Fruit fly (Drosophila melanogaster) whole organism, prepupa: Measurements from ENCODE around the gene skd.

ENCODE experiments used
- CG10631 ChIP-seq: fragments of 200-800 bp; sonication (Bioruptor generic); optimal IDR thresholded peaks from 2 replicates; lab custom pipeline; 2016; ENCODE audit warnings: missing biosample characterization, missing genetic modification characterization
- CG10669 ChIP-seq: fragments of 200-800 bp; sonication (Bioruptor generic); optimal IDR thresholded peaks from 3 replicates; lab custom pipeline; 2018; ENCODE audit warnings: missing biosample characterization, mild to moderate bottlenecking, missing genetic modification characterization, moderate library complexity
- CG11294 ChIP-seq: fragments of 200-800 bp; sonication (Bioruptor generic); IDR thresholded peaks from 2 replicates; pipeline ENCODE4 v1.3.6; 2022; ENCODE audit warnings: missing biosample characterization, missing genetic modification characterization
- CG15336 ChIP-seq: fragments of 200-800 bp; sonication (Bioruptor generic); IDR thresholded peaks from 2 replicates; pipeline ENCODE4 v1.3.6; 2022; ENCODE audit warnings: missing biosample characterization, missing genetic modification characterization
- CG16779 ChIP-seq: fragments of 200-800 bp; sonication (Bioruptor generic); optimal IDR thresholded peaks from 3 replicates; lab custom pipeline; 2017; ENCODE audit warnings: missing biosample characterization, mild to moderate bottlenecking, missing genetic modification characterization
- CG3032 ChIP-seq: fragments of 200-800 bp; optimal IDR thresholded peaks from 2 replicates; lab custom pipeline; 2019; ENCODE audit warnings: missing biosample characterization, mild to moderate bottlenecking, missing genetic modification characterization, moderate library complexity
- CG32006 ChIP-seq: fragments of 200-800 bp; sonication (Bioruptor generic); optimal IDR thresholded peaks from 3 replicates; lab custom pipeline; 2017; ENCODE audit warnings: missing biosample characterization, mild to moderate bottlenecking, missing genetic modification characterization
- CG3919 ChIP-seq: fragments of 200-800 bp; sonication (Bioruptor generic); optimal IDR thresholded peaks from 3 replicates; lab custom pipeline; 2016; ENCODE audit warnings: missing biosample characterization, missing genetic modification characterization
- CG6163 ChIP-seq: fragments of 200-800 bp; sonication (Bioruptor generic); IDR thresholded peaks from 3 replicates; pipeline ENCODE4 v1.3.6; 2022; ENCODE audit warnings: missing biosample characterization, missing genetic modification characterization
- CG6792 ChIP-seq: fragments of 200-800 bp; sonication (Bioruptor generic); optimal IDR thresholded peaks from 3 replicates; lab custom pipeline; 2016; ENCODE audit warnings: missing biosample characterization, missing genetic modification characterization
- CG6808 ChIP-seq: fragments of 200-800 bp; sonication (Bioruptor generic); optimal IDR thresholded peaks from 3 replicates; lab custom pipeline; 2017; ENCODE audit warnings: missing biosample characterization, missing genetic modification characterization, mild to moderate bottlenecking, moderate library complexity, missing genetic modification reagents
- CG6854 ChIP-seq: fragments of 200-800 bp; sonication (Bioruptor generic); optimal IDR thresholded peaks from 2 replicates; lab custom pipeline; 2017; ENCODE audit warnings: missing biosample characterization, mild to moderate bottlenecking, missing genetic modification characterization
- CG7368 ChIP-seq: fragments of 200-800 bp; sonication (Bioruptor generic); optimal IDR thresholded peaks from 3 replicates; lab custom pipeline; 2016; ENCODE audit warnings: missing biosample characterization, missing genetic modification characterization
- CG8119 ChIP-seq: fragments of 200-800 bp; sonication (Bioruptor generic); IDR thresholded peaks from 3 replicates; pipeline ENCODE4 v1.3.6; 2022; ENCODE audit warnings: missing biosample characterization, missing genetic modification characterization
- CG8319 ChIP-seq: fragments of 200-800 bp; sonication (Bioruptor generic); optimal IDR thresholded peaks from 3 replicates; lab custom pipeline; 2016; ENCODE audit warnings: missing biosample characterization, missing genetic modification characterization
- CG9139 ChIP-seq: fragments of 200-800 bp; sonication (Bioruptor generic); optimal IDR thresholded peaks from 3 replicates; lab custom pipeline; 2017; ENCODE audit warnings: missing biosample characterization, mild to moderate bottlenecking, missing genetic modification characterization
- Eip75B ChIP-seq: fragments of 200-800 bp; sonication (Bioruptor generic); optimal IDR thresholded peaks from 3 replicates; lab custom pipeline; 2016; ENCODE audit warnings: missing biosample characterization, missing genetic modification characterization
- Eip78C ChIP-seq: fragments of 200-800 bp; sonication (Bioruptor generic); peaks from one replicate; lab custom pipeline; 2016; ENCODE audit warnings: missing biosample characterization, missing genetic modification characterization
- Ets21C ChIP-seq: fragments of 200-800 bp; sonication (Bioruptor generic); optimal IDR thresholded peaks from 3 replicates; lab custom pipeline; 2016; ENCODE audit warnings: missing biosample characterization, missing genetic modification characterization
- Ets96B ChIP-seq: fragments of 200-800 bp; optimal IDR thresholded peaks from 2 replicates; lab custom pipeline; 2019; ENCODE audit warnings: missing biosample characterization, mild to moderate bottlenecking, missing genetic modification characterization, moderate library complexity
- Gug ChIP-seq: fragments of 200-800 bp; sonication (Bioruptor generic); IDR thresholded peaks from 2 replicates; pipeline ENCODE4 v1.3.6; 2022; ENCODE audit warnings: missing biosample characterization, missing genetic modification characterization
- Hr39 ChIP-seq: fragments of 200-800 bp; sonication (Bioruptor generic); optimal IDR thresholded peaks from 2 replicates; lab custom pipeline; 2016; ENCODE audit warnings: missing biosample characterization, missing genetic modification characterization
- Hr4 ChIP-seq: fragments of 200-800 bp; sonication (Bioruptor generic); optimal IDR thresholded peaks from 3 replicates; lab custom pipeline; 2016; ENCODE audit warnings: missing biosample characterization, missing genetic modification characterization
- Lpt ChIP-seq: fragments of 200-800 bp; sonication (Bioruptor generic); optimal IDR thresholded peaks from 3 replicates; lab custom pipeline; 2016; ENCODE audit warnings: missing biosample characterization, missing genetic modification characterization
- Met ChIP-seq: fragments of 200-800 bp; sonication (Bioruptor generic); optimal IDR thresholded peaks from 3 replicates; lab custom pipeline; 2016; ENCODE audit warnings: missing biosample characterization, missing genetic modification characterization
- OdsH ChIP-seq: fragments of 200-800 bp; sonication (Bioruptor generic); optimal IDR thresholded peaks from 3 replicates; lab custom pipeline; 2016; ENCODE audit warnings: missing biosample characterization, missing genetic modification characterization
- Smox ChIP-seq: fragments of 200-800 bp; sonication (Bioruptor generic); optimal IDR thresholded peaks from 3 replicates; lab custom pipeline; 2016; ENCODE audit warnings: missing biosample characterization, missing genetic modification characterization
- Sox14 ChIP-seq: fragments of 200-800 bp; sonication (Bioruptor generic); optimal IDR thresholded peaks from 3 replicates; lab custom pipeline; 2016; ENCODE audit warnings: missing biosample characterization, missing genetic modification characterization
- acj6 ChIP-seq: fragments of 200-800 bp; sonication (Bioruptor generic); optimal IDR thresholded peaks from 3 replicates; lab custom pipeline; 2016; ENCODE audit warnings: missing biosample characterization, missing genetic modification characterization
- cyc ChIP-seq: fragments of 200-800 bp; sonication (Bioruptor generic); optimal IDR thresholded peaks from 3 replicates; lab custom pipeline; 2016; ENCODE audit warnings: missing biosample characterization, missing genetic modification characterization
- dac ChIP-seq: fragments of 200-800 bp; sonication (Bioruptor generic); optimal IDR thresholded peaks from 2 replicates; lab custom pipeline; 2017; ENCODE audit warnings: missing biosample characterization, mild to moderate bottlenecking, missing genetic modification characterization
- dsx ChIP-seq: fragments of 200-800 bp; optimal IDR thresholded peaks from 3 replicates; lab custom pipeline; 2019; ENCODE audit warnings: missing biosample characterization, mild to moderate bottlenecking, missing genetic modification characterization, moderate library complexity; ENCODE audit not compliant: poor library complexity, severe bottlenecking
- eg ChIP-seq: fragments of 200-800 bp; sonication (Bioruptor generic); IDR thresholded peaks from 3 replicates; pipeline ENCODE4 v1.3.6; 2022; ENCODE audit warnings: missing biosample characterization, missing genetic modification characterization
- esn ChIP-seq: fragments of 200-800 bp; sonication (Bioruptor generic); optimal IDR thresholded peaks from 2 replicates; lab custom pipeline; 2016; ENCODE audit warnings: missing biosample characterization, mild to moderate bottlenecking, missing genetic modification characterization, moderate library complexity
- fd59A ChIP-seq: fragments of 200-800 bp; sonication (Bioruptor generic); optimal IDR thresholded peaks from 2 replicates; lab custom pipeline; 2017; ENCODE audit warnings: missing biosample characterization, mild to moderate bottlenecking, missing genetic modification characterization, missing genetic modification reagents
- fd85E ChIP-seq: fragments of 200-800 bp; sonication (Bioruptor generic); optimal IDR thresholded peaks from 3 replicates; lab custom pipeline; 2016; ENCODE audit warnings: missing biosample characterization, missing genetic modification characterization
- fkh ChIP-seq: fragments of 200-800 bp; sonication (Bioruptor generic); optimal IDR thresholded peaks from 3 replicates; lab custom pipeline; 2017; ENCODE audit warnings: missing biosample characterization, mild to moderate bottlenecking, missing genetic modification characterization, moderate library complexity
- lz ChIP-seq: fragments of 200-800 bp; sonication (Bioruptor generic); optimal IDR thresholded peaks from 3 replicates; lab custom pipeline; 2016; ENCODE audit warnings: missing biosample characterization, missing genetic modification characterization
- net ChIP-seq: fragments of 200-800 bp; sonication (Bioruptor generic); optimal IDR thresholded peaks from 3 replicates; lab custom pipeline; 2016; ENCODE audit warnings: missing biosample characterization, missing genetic modification characterization
- pdm3 ChIP-seq: fragments of 200-800 bp; sonication (Bioruptor generic); optimal IDR thresholded peaks from 3 replicates; lab custom pipeline; 2016; ENCODE audit warnings: missing biosample characterization, missing genetic modification characterization
- ss ChIP-seq, 2 experiments: fragments of 200-800 bp; sonication (Bioruptor generic); optimal IDR thresholded peaks; 2 replicates in 1 of 2; 3 replicates in 1 of 2; lab custom pipeline; 2017 to 2018; ENCODE audit warnings: mild to moderate bottlenecking in 2 of 2, missing biosample characterization in 2 of 2, missing genetic modification characterization in 2 of 2, moderate library complexity in 1 of 2
- topi ChIP-seq: fragments of 200-800 bp; sonication (Bioruptor generic); optimal IDR thresholded peaks from 3 replicates; lab custom pipeline; 2016; ENCODE audit warnings: missing biosample characterization, missing genetic modification characterization
- vri ChIP-seq: fragments of 200-800 bp; sonication (Bioruptor generic); optimal IDR thresholded peaks from 3 replicates; lab custom pipeline; 2016; ENCODE audit warnings: missing biosample characterization, mild to moderate bottlenecking, missing genetic modification characterization

The skd gene

dm6 chr3L:21058651-21059050 is 31.4 kb upstream of the skd start (continued):
- TF ChIP-seq acj6 (GFP tag; lab: Kevin White, UChicago) (no peak), CG15336 (no peak), cyc (GFP tag; lab: Kevin White, UChicago) (no peak), ss (GFP tag; optimal IDR thresholded peaks at IDR 0.05; lab: Kevin White, UChicago) (peak; percentile 45 to 57), fd59A (GFP tag; lab: Kevin White, UChicago) (no peak)

dm6 chr3L:21057568-21057940 is 30.3 kb upstream of the skd start:
- TF ChIP-seq CG11294 (GFP tag; lab: Robert Waterston, UW) (no peak), CG7368 (no peak), CG8119 (no peak), CG6808 (GFP tag; lab: Kevin White, UChicago) (no peak), topi (GFP tag; lab: Kevin White, UChicago) (no peak), CG10669 (GFP tag; lab: Kevin White, UChicago) (no peak), dsx (GFP tag; lab: Kevin White, UChicago) (peak; percentile 5), CG10631 (GFP tag; lab: Kevin White, UChicago) (no peak), CG16779 (tag; lab: Kevin White, UChicago) (no peak), Smox (GFP tag; lab: Kevin White, UChicago) (no peak), CG3919 (no peak), CG9139 (GFP tag; lab: Kevin White, UChicago) (no peak), Gug (GFP tag; lab: Robert Waterston, UW) (no peak), fd59A (GFP tag; lab: Kevin White, UChicago) (no peak), Ets21C (GFP tag; lab: Kevin White, UChicago) (no peak), lz (GFP tag; lab: Kevin White, UChicago) (no peak), CG32006 (GFP tag; lab: Kevin White, UChicago) (peak; percentile 44), CG6163 (GFP tag; lab: Robert Waterston, UW) (0 out of 3 replicates have a peak, but pooled peaks have one; percentile 41), CG15336 (no peak), OdsH (GFP tag; lab: Kevin White, UChicago) (no peak), Lpt (GFP tag; lab: Kevin White, UChicago) (no peak), Eip75B (GFP tag; lab: Kevin White, UChicago) (no peak), Hr4 (no peak), ss (GFP tag; optimal IDR thresholded peaks at IDR 0.05; lab: Kevin White, UChicago) (no peak), Met (peak; percentile 16), CG6792 (no peak), eg (peak; percentile 54; the same call in 2 of the 3 replicates), dac (GFP tag; lab: Kevin White, UChicago) (no peak), net (GFP tag; lab: Kevin White, UChicago) (no peak), CG6854 (GFP tag; lab: Kevin White, UChicago) (peak; percentile 77), pdm3 (no peak), fd85E (GFP tag; lab: Kevin White, UChicago) (no peak), CG3032 (tag; lab: Kevin White, UChicago) (no peak), Hr39 (no peak), Sox14 (no peak), Eip78C (GFP tag; lab: Kevin White, UChicago) (no peak), fkh (peak; percentile 8), vri (GFP tag; lab: Kevin White, UChicago) (peak; percentile 40), Ets96B (tag; lab: Kevin White, UChicago) (no peak), esn (no peak), CG8319 (GFP tag; lab: Kevin White, UChicago) (no peak)
